Worm (Caenorhabditis elegans) whole organism, L3 larva: Measurements from ENCODE around the gene cfim-2.

Experiments
- R02D3.7 ChIP-seq: fragments of 150-350 bp; optimal IDR thresholded peaks from 2 replicates; lab custom pipeline; 2014; ENCODE audit warnings: missing biosample characterization, missing genetic modification characterization
- ZK546.5 ChIP-seq: sonication (generic microtip); optimal IDR thresholded peaks from 2 replicates; lab custom pipeline; 2017; ENCODE audit warnings: missing biosample characterization, missing genetic modification characterization
- aly-2 ChIP-seq: fragments of 150-350 bp; optimal IDR thresholded peaks from 2 replicates; lab custom pipeline; 2014; ENCODE audit warnings: missing biosample characterization, missing genetic modification characterization
- ama-1 ChIP-seq: fragments of 150-350 bp; optimal IDR thresholded peaks from 2 replicates; lab custom pipeline; 2018
- ceh-16 ChIP-seq: sonication (generic microtip); optimal IDR thresholded peaks from 2 replicates; lab custom pipeline; 2017; ENCODE audit warnings: missing biosample characterization, missing genetic modification characterization
- ceh-82 ChIP-seq: fragments of 150-350 bp; optimal IDR thresholded peaks from 2 replicates; lab custom pipeline; 2014; ENCODE audit warnings: missing biosample characterization, missing genetic modification characterization
- daf-12 ChIP-seq: fragments of 150-350 bp; optimal IDR thresholded peaks from 2 replicates; lab custom pipeline; 2014; ENCODE audit warnings: missing biosample characterization, missing genetic modification reagents, missing genetic modification characterization
- egl-27 ChIP-seq: sonication (generic microtip); optimal IDR thresholded peaks from 4 replicates; lab custom pipeline; 2017; ENCODE audit warnings: missing biosample characterization, missing genetic modification reagents, missing genetic modification characterization
- elt-1 ChIP-seq: fragments of 150-350 bp; optimal IDR thresholded peaks from 2 replicates; lab custom pipeline; 2014; ENCODE audit warnings: missing biosample characterization, missing genetic modification characterization
- elt-2 ChIP-seq: sonication (generic microtip); optimal IDR thresholded peaks from 2 replicates; lab custom pipeline; 2016; ENCODE audit warnings: missing genetic modification reagents, mild to moderate bottlenecking, missing genetic modification characterization, missing compliant biosample characterization
- elt-3 ChIP-seq, 3 experiments: fragments of 150-350 bp in 1 of 3; sonication (generic microtip) in 2 of 3; optimal IDR thresholded peaks; 2 replicates in 2 of 3; 4 replicates in 1 of 3; lab custom pipeline; 2014 to 2017; ENCODE audit warnings: missing biosample characterization in 3 of 3, missing genetic modification characterization in 3 of 3
- eor-1 ChIP-seq, 2 experiments: fragments of 150-350 bp; optimal IDR thresholded peaks; 2 replicates each; lab custom pipeline; 2014 to 2018; ENCODE audit warnings: missing biosample characterization in 2 of 2, missing genetic modification characterization in 2 of 2
- fkh-10 ChIP-seq: sonication (generic microtip); optimal IDR thresholded peaks from 2 replicates; lab custom pipeline; 2017; ENCODE audit warnings: missing biosample characterization, missing genetic modification reagents, missing genetic modification characterization
- hmg-11 ChIP-seq: sonication (generic microtip); optimal IDR thresholded peaks from 2 replicates; lab custom pipeline; 2016; ENCODE audit warnings: missing genetic modification characterization, missing compliant biosample characterization
- jun-1 ChIP-seq: fragments of 150-350 bp; optimal IDR thresholded peaks from 2 replicates; lab custom pipeline; 2014; ENCODE audit warnings: missing biosample characterization, missing genetic modification reagents, missing genetic modification characterization
- lin-15B ChIP-seq: fragments of 150-350 bp; optimal IDR thresholded peaks from 2 replicates; lab custom pipeline; 2014; ENCODE audit warnings: missing biosample characterization, missing genetic modification characterization
- lin-39 ChIP-seq: fragments of 150-350 bp; optimal IDR thresholded peaks from 2 replicates; lab custom pipeline; 2018; ENCODE audit warnings: missing biosample characterization, missing genetic modification reagents, missing genetic modification characterization
- lsy-12 ChIP-seq: sonication (generic microtip); optimal IDR thresholded peaks from 2 replicates; lab custom pipeline; 2016; ENCODE audit warnings: mild to moderate bottlenecking, missing genetic modification characterization, missing compliant biosample characterization
- mdl-1 ChIP-seq: fragments of 150-350 bp; optimal IDR thresholded peaks from 2 replicates; lab custom pipeline; 2014; ENCODE audit warnings: missing biosample characterization, missing genetic modification characterization
- mml-1 ChIP-seq: fragments of 150-350 bp; sonication (generic microtip); optimal IDR thresholded peaks from 3 replicates; lab custom pipeline; 2014; ENCODE audit warnings: missing biosample characterization, missing genetic modification characterization
- nfya-1 ChIP-seq: sonication (generic microtip); optimal IDR thresholded peaks from 2 replicates; lab custom pipeline; 2017; ENCODE audit warnings: missing genetic modification characterization, mild to moderate bottlenecking, missing compliant biosample characterization, antibody characterized with exemption, moderate library complexity; ENCODE audit not compliant: insufficient read depth
- nhr-12 ChIP-seq: fragments of 150-350 bp; optimal IDR thresholded peaks from 2 replicates; lab custom pipeline; 2014; ENCODE audit warnings: missing biosample characterization, missing genetic modification characterization
- nhr-23 ChIP-seq: fragments of 150-350 bp; optimal IDR thresholded peaks from 2 replicates; lab custom pipeline; 2014; ENCODE audit warnings: missing biosample characterization, missing genetic modification reagents, missing genetic modification characterization
- nhr-28 ChIP-seq: fragments of 150-350 bp; optimal IDR thresholded peaks from 2 replicates; lab custom pipeline; 2014; ENCODE audit warnings: missing biosample characterization, missing genetic modification characterization
- nhr-67 ChIP-seq: fragments of 150-350 bp; optimal IDR thresholded peaks from 2 replicates; lab custom pipeline; 2014; ENCODE audit warnings: missing biosample characterization, missing genetic modification characterization
- nhr-76 ChIP-seq: fragments of 150-350 bp; sonication (generic microtip); optimal IDR thresholded peaks from 5 replicates; lab custom pipeline; 2014; ENCODE audit warnings: missing biosample characterization, missing genetic modification characterization
- pqm-1 ChIP-seq: fragments of 150-350 bp; optimal IDR thresholded peaks from 2 replicates; lab custom pipeline; 2017; ENCODE audit warnings: missing biosample characterization, missing genetic modification characterization, inconsistent platforms
- skn-1 ChIP-seq: fragments of 150-350 bp; optimal IDR thresholded peaks from 2 replicates; lab custom pipeline; 2014; ENCODE audit warnings: missing biosample characterization, missing genetic modification characterization
- tbx-2 ChIP-seq: sonication (generic microtip); optimal IDR thresholded peaks from 2 replicates; lab custom pipeline; 2016; ENCODE audit warnings: mild to moderate bottlenecking, missing genetic modification characterization, missing compliant biosample characterization
- unc-39 ChIP-seq: sonication (generic microtip); optimal IDR thresholded peaks from 4 replicates; lab custom pipeline; 2017; ENCODE audit warnings: missing biosample characterization, missing genetic modification characterization
- zag-1 ChIP-seq: fragments of 150-350 bp; optimal IDR thresholded peaks from 2 replicates; lab custom pipeline; 2014; ENCODE audit warnings: missing biosample characterization, missing genetic modification characterization

Gene cfim-2

ce11 chrIV:8927093-8927492, 969 bp downstream of the cfim-2 start (continued):
- TF ChIP-seq jun-1 (peak; percentile 51), mml-1 (tag; lab: Kevin White, UChicago) (no peak), nhr-67 (no peak), egl-27 (tag; lab: Kevin White, UChicago) (no peak), elt-3 (tag; optimal IDR thresholded peaks at IDR 0.05; lab: Kevin White, UChicago) (peak in 1 of 3 experiments; percentile 2), zag-1 (tag; lab: Kevin White, UChicago) (no peak)

- no peak for TF ChIP-seq ama-1 (lab: Kevin White, UChicago)
- no peak for TF ChIP-seq eor-1 (tag; optimal IDR thresholded peaks at IDR 0.05; lab: Kevin White, UChicago)
- TF ChIP-seq nhr-67: no peak
- TF ChIP-seq nhr-76 (tag; lab: Kevin White, UChicago): no peak
- no peak for TF ChIP-seq skn-1
- no peak for TF ChIP-seq ceh-16 (tag; lab: Kevin White, UChicago)
- TF ChIP-seq elt-1 (tag; lab: Kevin White, UChicago): no peak
- no peak for TF ChIP-seq lsy-12 (tag; lab: Kevin White, UChicago)
- no peak for TF ChIP-seq daf-12 (tag; lab: Kevin White, UChicago)
- TF ChIP-seq ZK546.5 (tag; lab: Kevin White, UChicago): no peak
- no peak for TF ChIP-seq unc-39 (tag; lab: Kevin White, UChicago)
- no peak for TF ChIP-seq aly-2 (tag; lab: Kevin White, UChicago)
- no peak for TF ChIP-seq lin-39
- TF ChIP-seq nhr-23 (tag; lab: Kevin White, UChicago): no peak
- TF ChIP-seq lin-15B (tag; lab: Kevin White, UChicago): no peak
- no peak for TF ChIP-seq nhr-28 (tag; lab: Kevin White, UChicago)
- TF ChIP-seq R02D3.7 (tag; lab: Kevin White, UChicago): no peak
- TF ChIP-seq elt-3 (tag; optimal IDR thresholded peaks at IDR 0.05; lab: Kevin White, UChicago): no peak
- no peak for TF ChIP-seq pqm-1 (tag; lab: Kevin White, UChicago)
These were observed 3.9 kb downstream of the cfim-2 start, which contains the start of the genes D1046.18 and slc-25A26 for ce11 chrIV:8929942-8930492. TSS of gene D1046.18 (plus strand) at chrIV:8930242. TSS of gene slc-25A26 (plus strand) at chrIV:8930442.

- TF ChIP-seq elt-3 (tag; optimal IDR thresholded peaks at IDR 0.05; lab: Kevin White, UChicago) (no peak), hmg-11 (tag; lab: Kevin White, UChicago) (no peak), R02D3.7 (tag; lab: Kevin White, UChicago) (no peak), nhr-67 (no peak), egl-27 (tag; lab: Kevin White, UChicago) (no peak), nfya-1 (no peak), nhr-76 (tag; lab: Kevin White, UChicago) (no peak), tbx-2 (tag; lab: Kevin White, UChicago) (no peak), nhr-12 (tag; lab: Kevin White, UChicago) (no peak)
These were observed 7.5 kb downstream of the cfim-2 start, which contains the start of gene D1046.4 for ce11 chrIV:8933575-8933974. TSS of gene D1046.4 (plus strand) at chrIV:8933875.

- TF ChIP-seq fkh-10: peak; percentile 43
- no peak for TF ChIP-seq unc-39 (tag; lab: Kevin White, UChicago)
- TF ChIP-seq elt-1 (tag; lab: Kevin White, UChicago): no peak
- TF ChIP-seq elt-2 (tag; lab: Kevin White, UChicago): no peak
- TF ChIP-seq zag-1 (tag; lab: Kevin White, UChicago): no peak
These were observed 17.3 kb downstream of the cfim-2 start for ce11 chrIV:8943430-8943829.

ce11 chrIV:8947146-8947545, 21.0 kb downstream of the cfim-2 start:
- TF ChIP-seq lin-39: peak; percentile 89
- no peak for TF ChIP-seq ceh-82 (tag; lab: Kevin White, UChicago)
- TF ChIP-seq mdl-1 (tag; lab: Kevin White, UChicago): peak; percentile 33
- TF ChIP-seq nfya-1: peak; percentile 27
